Fruit fly (Drosophila melanogaster) ovary, adult (tissue): Measurements from ENCODE around the gene CG4593.

Experiments
- CG17801 ChIP-seq: fragments of 200-800 bp; optimal IDR thresholded peaks from 2 replicates; lab custom pipeline; 2019; ENCODE audit warnings: missing biosample characterization, mild to moderate bottlenecking, missing genetic modification characterization, moderate library complexity; ENCODE audit not compliant: partially characterized antibody

The CG4593 gene

dm6 chrX:7013320-7014214 lies at the start of gene CG4593, which contains the start of gene CG3032:
CG4593 (plus strand) TSS chrX:7013887.
CG3032 (minus strand) TSS chrX:7013881.
- TF ChIP-seq CG17801 (GFP tag; lab: Kevin White, UChicago) = peak; percentile 90

- TF ChIP-seq CG17801 (GFP tag; lab: Kevin White, UChicago) = peak; percentile 17
Observed at dm6 chrX:6968564-6968963, 45.1 kb upstream of the CG4593 start, which contains the start of gene Setd3. Setd3 (minus strand) TSS chrX:6968750.

dm6 chrX:6969364-6970137 lies 44.1 kb upstream of the CG4593 start, which contains the start of gene CG4586:
CG4586 (plus strand) TSS chrX:6969918.
- TF ChIP-seq CG17801 (GFP tag; lab: Kevin White, UChicago) = peak; percentile 98

- TF ChIP-seq CG17801 (GFP tag; lab: Kevin White, UChicago) = peak; percentile 60
Observed at dm6 chrX:6973340-6973739, 40.3 kb upstream of the CG4593 start, which contains the start of gene CG3040. CG3040 (minus strand) TSS chrX:6973393.

DNA sequence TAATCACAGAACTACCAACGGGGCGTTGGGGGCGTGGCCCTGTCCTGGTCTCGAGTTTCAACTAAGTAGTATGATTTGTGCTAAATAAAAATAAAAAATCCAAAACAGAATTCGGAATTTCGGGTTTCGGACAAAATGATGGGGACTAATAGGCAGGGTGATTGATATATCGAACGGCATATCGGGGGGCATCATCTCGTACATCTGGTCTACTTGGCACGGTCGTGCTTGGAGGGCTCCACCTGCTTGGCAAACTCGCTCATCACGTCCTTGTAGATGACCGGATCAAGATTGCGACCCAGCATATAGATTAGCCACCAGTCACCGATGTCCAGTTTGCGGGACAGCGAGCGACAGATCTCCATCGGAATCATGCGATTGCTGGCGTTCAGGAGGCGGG lies 39.5 kb upstream of the CG4593 start:
- no peak for TF ChIP-seq CG17801 (GFP tag; lab: Kevin White, UChicago)

dm6 chrX:6976364-6976763 lies 37.3 kb upstream of the CG4593 start:
- TF ChIP-seq CG17801 (GFP tag; lab: Kevin White, UChicago) = no peak

DNA sequence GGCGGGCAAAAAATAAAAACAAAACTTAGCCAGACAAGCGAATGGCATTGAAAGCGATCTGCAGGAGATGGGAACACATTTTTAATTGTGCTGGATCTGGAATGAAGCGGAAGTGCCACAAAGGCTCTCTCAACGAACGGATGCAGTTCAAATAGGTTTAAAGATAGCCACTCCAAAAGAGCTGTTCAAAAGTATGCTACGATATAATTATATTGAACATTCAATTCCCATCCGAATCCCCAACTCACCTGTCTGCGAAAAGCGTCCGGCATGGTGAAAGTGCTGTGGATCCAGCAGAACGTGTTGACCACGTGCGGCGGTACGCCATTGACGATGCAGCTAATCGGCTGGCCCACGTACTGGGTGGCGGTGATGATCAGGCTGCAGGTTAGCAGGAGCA lies 36.8 kb upstream of the CG4593 start:
- no peak for TF ChIP-seq CG17801 (GFP tag; lab: Kevin White, UChicago)

DNA sequence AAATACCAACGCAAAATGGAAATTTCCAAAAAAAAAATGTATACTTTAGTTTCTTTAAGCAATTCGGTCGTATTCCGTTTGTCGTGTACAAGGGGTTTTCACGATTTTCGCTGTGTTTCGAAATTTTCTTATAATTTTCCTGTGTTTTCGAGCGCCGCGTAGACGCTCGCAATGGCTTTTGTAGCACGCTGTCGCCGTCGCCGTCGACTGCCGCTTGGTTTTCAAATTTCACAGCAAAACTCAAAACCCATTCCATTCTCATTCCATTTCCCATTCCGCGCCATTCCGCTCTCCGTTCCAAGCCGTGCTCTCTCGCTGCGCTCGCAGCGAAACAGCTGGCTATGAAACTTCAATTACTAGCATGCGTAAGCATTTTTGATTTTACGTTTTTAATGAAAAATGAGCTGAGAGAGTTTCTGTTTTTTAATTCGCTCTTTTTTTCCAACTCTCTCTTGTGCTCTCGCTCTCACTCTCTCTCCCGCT lies 32.2 kb upstream of the CG4593 start:
- TF ChIP-seq CG17801 (GFP tag; lab: Kevin White, UChicago) = no peak

DNA sequence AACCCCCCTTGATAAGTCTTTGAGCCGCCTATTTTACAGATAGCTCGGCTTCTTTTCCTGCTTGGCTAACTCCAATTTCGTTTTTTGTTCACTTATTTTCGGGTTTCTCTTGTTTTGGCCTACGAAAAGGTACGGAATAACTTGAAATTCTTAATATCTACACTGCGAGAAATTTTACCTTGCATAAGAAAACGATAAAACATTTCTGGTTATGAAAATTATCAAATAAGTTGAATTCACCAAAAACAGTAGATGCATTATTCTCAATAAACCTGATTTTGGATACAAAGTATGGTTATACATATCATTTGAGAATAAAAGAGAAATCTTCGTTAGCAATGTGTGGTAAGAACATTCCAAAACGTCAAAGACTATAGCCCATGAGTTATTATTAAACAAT lies 31.6 kb upstream of the CG4593 start:
- TF ChIP-seq CG17801 (GFP tag; lab: Kevin White, UChicago) = no peak

DNA sequence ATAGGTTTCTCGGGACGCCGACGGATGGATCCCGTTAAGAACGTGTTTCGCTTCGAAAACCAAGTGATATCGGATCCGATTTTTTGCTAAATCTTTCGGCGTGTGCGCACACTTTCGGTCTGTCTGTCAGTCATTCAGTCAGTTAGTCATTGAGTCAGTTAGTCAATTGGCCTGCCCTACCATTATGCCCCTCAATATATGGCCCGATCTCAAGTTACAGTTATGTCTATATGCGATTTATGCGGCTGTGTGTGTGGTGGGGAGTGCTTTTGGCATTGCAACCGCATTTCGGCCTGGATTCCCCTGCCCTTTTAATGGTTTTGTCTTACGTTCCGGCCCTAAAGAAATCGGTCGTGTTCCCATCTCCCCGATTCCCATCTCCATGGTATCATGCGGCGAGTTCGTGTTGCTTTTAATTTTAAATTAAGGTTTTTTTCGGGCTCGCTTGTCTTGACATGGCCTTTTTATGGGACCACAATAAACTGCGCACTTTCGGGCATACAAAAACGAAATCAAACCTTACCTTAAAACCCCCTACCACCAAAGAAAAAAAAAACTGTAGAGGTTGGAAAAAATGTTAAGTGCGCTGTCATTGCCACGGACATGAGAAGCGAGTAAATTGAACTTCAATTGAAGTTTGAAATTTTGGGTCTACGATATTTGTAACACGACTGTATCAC lies 30.8 kb upstream of the CG4593 start:
- no peak for TF ChIP-seq CG17801 (GFP tag; lab: Kevin White, UChicago)

DNA sequence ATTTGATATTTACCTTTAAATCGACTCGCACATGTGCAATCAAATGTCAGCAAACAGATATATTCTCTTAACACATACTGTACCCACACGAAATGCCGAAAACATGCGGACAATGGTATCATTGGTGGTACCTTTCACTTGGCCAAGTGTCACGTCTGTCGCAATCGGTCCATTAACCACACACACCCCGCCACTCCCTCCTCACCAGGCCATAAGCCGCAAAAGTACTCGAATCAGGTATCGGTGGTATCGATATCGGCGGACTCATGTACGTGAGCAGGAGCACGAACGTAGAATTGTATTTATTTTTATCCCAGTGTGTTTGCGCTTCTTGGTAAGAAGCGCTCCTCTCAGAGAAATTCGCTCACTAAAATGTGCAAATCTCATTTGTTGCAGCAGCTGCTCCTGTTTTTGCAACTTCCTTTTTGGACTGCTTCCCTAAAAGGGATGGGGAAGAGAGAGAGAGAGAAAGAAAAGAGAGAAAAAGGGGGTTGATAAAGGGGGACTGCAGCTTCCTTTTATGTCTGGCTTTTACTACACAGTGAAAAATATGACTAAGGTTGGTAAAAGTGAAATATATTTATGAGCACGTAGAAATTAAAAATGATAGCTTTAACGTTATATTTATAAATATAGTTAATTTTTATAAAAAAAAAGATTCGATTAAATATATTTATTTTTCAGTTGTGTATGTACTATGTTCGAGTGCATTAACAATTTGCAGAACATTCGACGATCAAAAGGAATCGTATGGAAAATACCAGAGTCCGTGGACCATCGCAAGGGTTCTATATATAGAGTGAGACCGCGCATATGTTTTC lies 30.0 kb upstream of the CG4593 start:
- TF ChIP-seq CG17801 (GFP tag; lab: Kevin White, UChicago) = no peak

DNA sequence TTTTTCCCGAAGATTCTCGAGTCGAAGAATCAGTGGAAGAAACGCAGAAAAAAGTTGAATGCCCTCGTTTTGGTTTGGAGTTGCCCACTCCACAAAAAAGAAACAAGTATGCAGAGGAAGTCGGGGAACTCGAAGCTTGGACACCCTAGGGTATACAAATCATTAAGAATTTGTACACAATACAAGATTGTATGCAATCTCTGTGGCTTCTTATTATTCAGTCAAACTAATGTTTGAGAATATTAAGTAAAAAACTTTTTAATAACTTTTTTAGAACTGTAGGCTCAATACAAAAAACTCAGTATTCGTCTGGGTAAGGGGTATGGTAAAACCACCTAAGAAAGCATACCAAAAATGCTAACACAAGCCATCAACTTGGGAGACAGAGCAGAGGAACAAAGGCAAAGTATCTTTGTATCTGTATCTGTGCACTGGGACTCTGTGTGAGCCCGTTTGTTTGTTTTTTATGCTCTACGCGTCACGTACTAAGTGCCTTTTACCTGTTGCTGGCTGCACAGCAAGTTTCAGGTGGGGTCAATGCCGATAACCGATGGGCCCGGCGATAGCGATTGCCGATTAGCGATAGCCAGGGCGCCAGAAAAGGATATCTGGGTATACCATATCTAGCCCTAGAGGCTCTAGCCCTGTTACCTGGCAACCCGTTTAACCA lies 28.4 kb upstream of the CG4593 start:
- TF ChIP-seq CG17801 (GFP tag; lab: Kevin White, UChicago) = peak; percentile 89
